Worm (Caenorhabditis elegans): Measurements from ENCODE around the gene poml-1.

Gene poml-1

ce11 chrX:13726874-13727343, 4.2 kb upstream of the poml-1 start, which contains the start of gene pix-1 (continued):
- TF ChIP-seq C34B4.2 (tag; optimal IDR thresholded peaks at IDR 0.05) (no peak), ztf-4 (tag; optimal IDR thresholded peaks at IDR 0.05) (no peak), egl-27 (tag; optimal IDR thresholded peaks at IDR 0.05) (no peak), hlh-4 (tag; optimal IDR thresholded peaks at IDR 0.05) (no peak), ama-1 (optimal IDR thresholded peaks at IDR 0.05) (no peak), lin-39 (tag; optimal IDR thresholded peaks at IDR 0.05) (peak; percentile 40), unc-86 (tag; optimal IDR thresholded peaks at IDR 0.05) (peak; percentile 2), mdl-1 (tag; optimal IDR thresholded peaks at IDR 0.05) (peak in 1 of 2 experiments; percentile 55), unc-130 (tag; optimal IDR thresholded peaks at IDR 0.05) (peak; percentile 83), fkh-4 (tag; optimal IDR thresholded peaks at IDR 0.05; ENCODE audit: borderline replicate concordance) (peak; percentile 19), skn-1 (tag; optimal IDR thresholded peaks at IDR 0.05) (peak; percentile 38)

ce11 chrX:13726285-13726684, 3.6 kb upstream of the poml-1 start:
- TF ChIP-seq elt-3 (tag; optimal IDR thresholded peaks at IDR 0.05) (peak in 1 of 6 experiments; percentile 19), elt-2 (tag; optimal IDR thresholded peaks at IDR 0.05) (no peak), nhr-47 (tag; optimal IDR thresholded peaks at IDR 0.05) (no peak), fkh-10 (GFP tag; optimal IDR thresholded peaks at IDR 0.05) (no peak), blmp-1 (tag; optimal IDR thresholded peaks at IDR 0.05) (peak; percentile 66)

DNA sequence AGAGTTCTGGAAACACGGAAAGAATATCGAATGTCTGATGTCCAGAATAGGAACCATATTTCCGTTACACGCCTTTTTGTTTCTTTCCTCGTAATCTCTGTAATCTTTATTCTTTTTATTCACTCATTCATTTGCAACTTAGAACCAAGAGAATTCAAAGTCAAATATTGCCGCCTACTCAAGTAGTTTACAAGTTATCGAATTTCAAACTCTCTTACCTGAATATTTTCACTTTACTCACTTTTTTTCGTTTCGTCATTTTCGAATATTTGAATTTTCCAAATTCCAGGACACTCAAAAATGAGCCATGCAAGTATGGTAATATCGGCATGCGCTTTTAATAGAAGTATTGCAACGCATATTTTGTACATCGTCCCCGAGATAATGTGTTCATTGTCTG, 1.6 kb upstream of the poml-1 start, which contains the start of gene K11E4.6:
Gene K11E4.6, plus strand, starts transcription at position 301 of the 400 bp plus-strand sequence.
- TF ChIP-seq fkh-4 (tag; optimal IDR thresholded peaks at IDR 0.05; ENCODE audit: borderline replicate concordance): no peak
- no peak for TF ChIP-seq lin-35 (GFP tag; optimal IDR thresholded peaks at IDR 0.05)
- TF ChIP-seq efl-3 (GFP tag; optimal IDR thresholded peaks at IDR 0.05): no peak
- TF ChIP-seq hlh-17 (GFP tag; optimal IDR thresholded peaks at IDR 0.05; ENCODE audit: borderline replicate concordance): no peak
- no peak for TF ChIP-seq snpc-4 (tag; optimal IDR thresholded peaks at IDR 0.05)
- TF ChIP-seq fkh-10 (GFP tag; optimal IDR thresholded peaks at IDR 0.05): no peak
- no peak for TF ChIP-seq nhr-71 (tag; optimal IDR thresholded peaks at IDR 0.05)
- no peak for TF ChIP-seq pax-3 (tag; optimal IDR thresholded peaks at IDR 0.05)
- no peak for TF ChIP-seq fkh-8 (tag; optimal IDR thresholded peaks at IDR 0.05)
- TF ChIP-seq unc-30 (tag; optimal IDR thresholded peaks at IDR 0.05): no peak

ce11 chrX:13717053-13717671, 5.6 kb downstream of the poml-1 start, which contains the start of gene shc-3:
Gene shc-3 (plus strand): TSS chrX:13717536.
- TF ChIP-seq snu-23 (GFP tag; optimal IDR thresholded peaks at IDR 0.05): no peak
- TF ChIP-seq elt-2 (tag; optimal IDR thresholded peaks at IDR 0.05): peak; percentile 58

ce11 chrX:13716313-13716712, 6.4 kb downstream of the poml-1 start:
- TF ChIP-seq nhr-20 (tag; optimal IDR thresholded peaks at IDR 0.05) (peak; percentile 67), snu-23 (GFP tag; optimal IDR thresholded peaks at IDR 0.05) (peak; percentile 65), efl-1 (optimal IDR thresholded peaks at IDR 0.05) (no peak), efl-1 (GFP tag; optimal IDR thresholded peaks at IDR 0.05 in 1 of 2) (no peak), unc-62 (GFP tag; optimal IDR thresholded peaks at IDR 0.05) (no peak), elt-2 (tag; optimal IDR thresholded peaks at IDR 0.05) (peak; percentile 32), hlh-17 (GFP tag; optimal IDR thresholded peaks at IDR 0.05; ENCODE audit: borderline replicate concordance) (no peak), snpc-4 (tag; optimal IDR thresholded peaks at IDR 0.05) (peak; percentile 14), swsn-7 (tag; optimal IDR thresholded peaks at IDR 0.05) (peak; percentile 36), rnt-1 (tag; optimal IDR thresholded peaks at IDR 0.05) (peak; percentile 67), tlp-1 (tag; optimal IDR thresholded peaks at IDR 0.05) (no peak), dsc-1 (tag; optimal IDR thresholded peaks at IDR 0.05) (peak; percentile 53), xbp-1 (tag; optimal IDR thresholded peaks at IDR 0.05) (peak; percentile 16), C16A3.4 (tag; optimal IDR thresholded peaks at IDR 0.05) (peak; percentile 36), unc-130 (tag; optimal IDR thresholded peaks at IDR 0.05) (peak; percentile 35), hpl-2 (GFP tag; optimal IDR thresholded peaks at IDR 0.05) (no peak), tbx-2 (tag; optimal IDR thresholded peaks at IDR 0.05) (peak; percentile 29), nhr-19 (GFP tag; conservative IDR thresholded peaks at IDR 0.05) (peak; percentile 68), lin-35 (GFP tag; optimal IDR thresholded peaks at IDR 0.05) (peak in 1 of 2 experiments; percentile 50), mdl-1 (tag; optimal IDR thresholded peaks at IDR 0.05) (peak in 1 of 2 experiments; percentile 41), nhr-71 (tag; optimal IDR thresholded peaks at IDR 0.05) (peak; percentile 71), blmp-1 (tag; optimal IDR thresholded peaks at IDR 0.05) (peak; percentile 24), nhr-90 (tag; optimal IDR thresholded peaks at IDR 0.05; ENCODE audit: poor library complexity) (peak; percentile 51), skn-1 (tag; optimal IDR thresholded peaks at IDR 0.05) (peak; percentile 28), nhr-47 (tag; optimal IDR thresholded peaks at IDR 0.05) (peak; percentile 46)
